Worm (Caenorhabditis elegans) whole organism, L1 larva: ENCODE measurements around the gene B0334.5.

Source experiments
- C04F5.9 ChIP-seq: sonication (generic microtip); optimal IDR thresholded peaks from 2 replicates; lab custom pipeline; 2016; ENCODE audit warnings: missing genetic modification characterization, missing compliant biosample characterization
- C34B4.2 ChIP-seq: sonication (generic microtip); optimal IDR thresholded peaks from 2 replicates; lab custom pipeline; 2017; ENCODE audit warnings: mild to moderate bottlenecking, missing genetic modification characterization, missing compliant biosample characterization
- F16B12.6 ChIP-seq: fragments of 150-350 bp; optimal IDR thresholded peaks from 2 replicates; lab custom pipeline; 2014; ENCODE audit warnings: missing biosample characterization, missing genetic modification characterization
- alr-1 ChIP-seq: fragments of 200-800 bp; sonication (Bioruptor generic); optimal IDR thresholded peaks from 2 replicates; lab custom pipeline; 2018; ENCODE audit warnings: borderline replicate concordance, mild to moderate bottlenecking, missing genetic modification characterization, missing compliant biosample characterization
- ama-1 ChIP-seq: fragments of 150-350 bp; optimal IDR thresholded peaks from 2 replicates; lab custom pipeline; 2014
- ceh-8 ChIP-seq: fragments of 200-800 bp; sonication (Bioruptor generic); optimal IDR thresholded peaks from 2 replicates; lab custom pipeline; 2018; ENCODE audit warnings: mild to moderate bottlenecking, missing genetic modification characterization, moderate library complexity, missing compliant biosample characterization
- ceh-82 ChIP-seq, 3 experiments: fragments of 150-350 bp in 1 of 3; sonication (generic microtip) in 2 of 3; optimal IDR thresholded peaks; 2 replicates each; lab custom pipeline; 2014 to 2017; ENCODE audit warnings: missing biosample characterization in 3 of 3, missing genetic modification characterization in 3 of 3
- dsc-1 ChIP-seq: sonication (generic microtip); optimal IDR thresholded peaks from 2 replicates; lab custom pipeline; 2016; ENCODE audit warnings: mild to moderate bottlenecking, missing genetic modification characterization, missing compliant biosample characterization
- efl-1 ChIP-seq, 4 experiments: fragments of 150-350 bp; optimal IDR thresholded peaks in 3 of 4; peaks in 1 of 4; 1 replicate in 1 of 4; 2 replicates in 3 of 4; lab custom pipeline; 2014; ENCODE audit warnings: missing biosample characterization in 2 of 4, missing genetic modification characterization in 2 of 4, missing genetic modification reagents in 2 of 4
- efl-3 ChIP-seq: fragments of 200-800 bp; sonication (Bioruptor generic); optimal IDR thresholded peaks from 2 replicates; lab custom pipeline; 2018; ENCODE audit warnings: mild to moderate bottlenecking, missing genetic modification characterization, missing compliant biosample characterization
- egl-27 ChIP-seq, 2 experiments: fragments of 150-350 bp in 1 of 2; sonication (generic microtip); optimal IDR thresholded peaks; 3 replicates each; lab custom pipeline; 2017 to 2018; ENCODE audit warnings: missing biosample characterization in 2 of 2, missing genetic modification characterization in 2 of 2, missing genetic modification reagents in 2 of 2
- elt-2 ChIP-seq: sonication (generic microtip); optimal IDR thresholded peaks from 2 replicates; lab custom pipeline; 2016; ENCODE audit warnings: missing genetic modification characterization, mild to moderate bottlenecking, inconsistent platforms, missing compliant biosample characterization, missing genetic modification reagents
- fkh-4 ChIP-seq: sonication (generic microtip); optimal IDR thresholded peaks from 2 replicates; lab custom pipeline; 2016; ENCODE audit warnings: missing compliant biosample characterization, missing genetic modification characterization, borderline replicate concordance
- grh-1 ChIP-seq: fragments of 200-800 bp; sonication (Bioruptor generic); IDR thresholded peaks from 2 replicates; pipeline ENCODE4 v1.3.6; 2022; ENCODE audit warnings: missing genetic modification reagents, missing genetic modification characterization, missing compliant biosample characterization
- hpl-2 ChIP-seq: fragments of 150-350 bp; optimal IDR thresholded peaks from 2 replicates; lab custom pipeline; 2014; ENCODE audit warnings: missing biosample characterization, missing genetic modification reagents, missing genetic modification characterization
- irx-1 ChIP-seq: sonication (generic microtip); optimal IDR thresholded peaks from 2 replicates; lab custom pipeline; 2016; ENCODE audit warnings: missing genetic modification characterization, missing compliant biosample characterization
- lin-39 ChIP-seq: fragments of 150-350 bp; optimal IDR thresholded peaks from 2 replicates; lab custom pipeline; 2014; ENCODE audit warnings: missing biosample characterization, missing genetic modification reagents, missing genetic modification characterization
- lir-3 ChIP-seq: sonication (generic microtip); optimal IDR thresholded peaks from 2 replicates; lab custom pipeline; 2016; ENCODE audit warnings: mild to moderate bottlenecking, missing genetic modification characterization, moderate library complexity, missing compliant biosample characterization; ENCODE audit not compliant: poor library complexity
- nhr-11 ChIP-seq: fragments of 150-350 bp; optimal IDR thresholded peaks from 2 replicates; lab custom pipeline; 2014; ENCODE audit warnings: missing biosample characterization, missing genetic modification characterization
- nhr-12 ChIP-seq: sonication (generic microtip); optimal IDR thresholded peaks from 2 replicates; lab custom pipeline; 2017; ENCODE audit warnings: missing biosample characterization, missing genetic modification characterization
- nhr-20 ChIP-seq: sonication (generic microtip); optimal IDR thresholded peaks from 2 replicates; lab custom pipeline; 2016; ENCODE audit warnings: mild to moderate bottlenecking, missing genetic modification characterization, missing compliant biosample characterization
- nhr-71 ChIP-seq: sonication (generic microtip); optimal IDR thresholded peaks from 2 replicates; lab custom pipeline; 2016; ENCODE audit warnings: mild to moderate bottlenecking, missing genetic modification characterization, moderate library complexity, missing compliant biosample characterization
- nhr-76 ChIP-seq: sonication (generic microtip); optimal IDR thresholded peaks from 2 replicates; lab custom pipeline; 2017; ENCODE audit warnings: missing biosample characterization, missing genetic modification characterization
- nhr-77 ChIP-seq: fragments of 150-350 bp; optimal IDR thresholded peaks from 2 replicates; lab custom pipeline; 2014; ENCODE audit warnings: missing biosample characterization, missing genetic modification characterization
- nhr-84 ChIP-seq: sonication (generic microtip); optimal IDR thresholded peaks from 2 replicates; lab custom pipeline; 2017; ENCODE audit warnings: missing biosample characterization, missing genetic modification characterization
- nhr-85 ChIP-seq: sonication (generic microtip); peaks from one replicate; lab custom pipeline; 2016; ENCODE audit warnings: missing genetic modification characterization, inconsistent platforms, missing compliant biosample characterization
- pqm-1 ChIP-seq: sonication (generic microtip); optimal IDR thresholded peaks from 3 replicates; lab custom pipeline; 2017; ENCODE audit warnings: missing biosample characterization, missing genetic modification characterization
- skn-1 ChIP-seq: fragments of 150-350 bp; optimal IDR thresholded peaks from 2 replicates; lab custom pipeline; 2014; ENCODE audit warnings: missing biosample characterization, missing genetic modification characterization
- snpc-4 ChIP-seq: fragments of 150-350 bp; optimal IDR thresholded peaks from 2 replicates; lab custom pipeline; 2014; ENCODE audit warnings: missing biosample characterization, missing genetic modification characterization
- tbx-2 ChIP-seq: sonication (generic microtip); optimal IDR thresholded peaks from 2 replicates; lab custom pipeline; 2016; ENCODE audit warnings: missing genetic modification characterization, missing compliant biosample characterization
- tlp-1 ChIP-seq: fragments of 150-350 bp; optimal IDR thresholded peaks from 2 replicates; lab custom pipeline; 2014; ENCODE audit warnings: missing biosample characterization, missing genetic modification characterization
- vab-15 ChIP-seq: sonication (generic microtip); optimal IDR thresholded peaks from 2 replicates; lab custom pipeline; 2017; ENCODE audit warnings: missing genotype, mild to moderate bottlenecking, missing genetic modification characterization, missing compliant biosample characterization

The B0334.5 gene

ce11 chrII:11503761-11504160, 6.3 kb downstream of the B0334.5 start:
- TF ChIP-seq irx-1 (tag; lab: Kevin White, UChicago), result no peak
- no peak for TF ChIP-seq ama-1 (lab: Kevin White, UChicago)
- TF ChIP-seq tbx-2 (tag; lab: Kevin White, UChicago), result no peak
- no peak for TF ChIP-seq nhr-11
- no peak for TF ChIP-seq nhr-71
- no peak for TF ChIP-seq F16B12.6
- TF ChIP-seq snpc-4 (tag; lab: Kevin White, UChicago), result no peak
- no peak for TF ChIP-seq grh-1 (GFP tag; lab: Robert Waterston, UW)
- no peak for TF ChIP-seq nhr-20
- no peak for TF ChIP-seq hpl-2
- no peak for TF ChIP-seq C34B4.2
- no peak for TF ChIP-seq fkh-4 (tag; lab: Kevin White, UChicago)
- no peak for TF ChIP-seq efl-1 (optimal IDR thresholded peaks at IDR 0.05; lab: Kevin White, UChicago)
- no peak for TF ChIP-seq efl-1 (GFP tag; optimal IDR thresholded peaks at IDR 0.05 in 1 of 2; lab: Kevin White, UChicago)
- TF ChIP-seq ceh-82 (tag; optimal IDR thresholded peaks at IDR 0.05; lab: Kevin White, UChicago), result no peak
- TF ChIP-seq pqm-1, result no peak
- no peak for TF ChIP-seq alr-1 (tag; lab: Kevin White, UChicago)
- TF ChIP-seq C04F5.9, result no peak
- no peak for TF ChIP-seq vab-15 (tag; lab: Kevin White, UChicago)
- TF ChIP-seq, all 84 proteins: peak for 0

ce11 chrII:11510373-11510772, 12.9 kb downstream of the B0334.5 start, which contains the start of gene npr-41:
npr-41 (plus strand) TSS chrII:11510673.
- TF ChIP-seq tlp-1 (tag; lab: Kevin White, UChicago), result no peak
- TF ChIP-seq nhr-85, result peak; percentile 19
- TF ChIP-seq vab-15 (tag; lab: Kevin White, UChicago), result no peak
- TF ChIP-seq nhr-77 (tag; lab: Kevin White, UChicago), result no peak

ce11 chrII:11512921-11513320, 15.5 kb downstream of the B0334.5 start:
- TF ChIP-seq skn-1 (tag; lab: Kevin White, UChicago), result no peak
- no peak for TF ChIP-seq efl-1 (optimal IDR thresholded peaks at IDR 0.05; lab: Kevin White, UChicago)
- TF ChIP-seq efl-1 (GFP tag; optimal IDR thresholded peaks at IDR 0.05 in 1 of 2; lab: Kevin White, UChicago), result peak in 1 of 2 experiments; percentile 56

ce11 chrII:11514775-11515174, 17.3 kb downstream of the B0334.5 start, which contains the start of gene srh-44:
srh-44 (plus strand) TSS chrII:11515075.
- TF ChIP-seq hpl-2 (no peak), nhr-84 (tag; lab: Kevin White, UChicago) (no peak), tlp-1 (tag; lab: Kevin White, UChicago) (no peak), nhr-76 (no peak), egl-27 (tag; optimal IDR thresholded peaks at IDR 0.05; lab: Kevin White, UChicago) (no peak), dsc-1 (no peak), lir-3 (tag; lab: Kevin White, UChicago) (no peak), elt-2 (tag; lab: Kevin White, UChicago) (no peak), nhr-12 (tag; lab: Kevin White, UChicago) (no peak)

ce11 chrII:11518184-11518583, 20.7 kb downstream of the B0334.5 start, which contains the start of gene B0334.10:
B0334.10 (plus strand) TSS chrII:11518484.
- TF ChIP-seq nhr-20, result no peak

ce11 chrII:11521300-11521699, 23.8 kb downstream of the B0334.5 start, which contains the start of gene Y62F5A.10:
Y62F5A.10 (plus strand) TSS chrII:11521600.
- TF ChIP-seq snpc-4 (tag; lab: Kevin White, UChicago) (no peak), nhr-84 (tag; lab: Kevin White, UChicago) (no peak), ceh-8 (no peak), lin-39 (tag; lab: Kevin White, UChicago) (no peak), dsc-1 (no peak), F16B12.6 (no peak), efl-3 (GFP tag; lab: Kevin White, UChicago) (no peak)
